Worm (Caenorhabditis elegans) whole organism, L2 larva: ENCODE measurements around the gene fbxa-181.

Source experiments
- C34F6.9 ChIP-seq: fragments of 150-350 bp; optimal IDR thresholded peaks from 2 replicates; lab custom pipeline; 2014; ENCODE audit warnings: missing biosample characterization, missing genetic modification characterization
- F13H6.1 ChIP-seq: sonication (generic microtip); optimal IDR thresholded peaks from 2 replicates; lab custom pipeline; 2016; ENCODE audit warnings: missing genetic modification characterization, missing compliant biosample characterization
- R02D3.7 ChIP-seq: fragments of 150-350 bp; optimal IDR thresholded peaks from 2 replicates; lab custom pipeline; 2014; ENCODE audit warnings: missing biosample characterization, missing genetic modification characterization
- Y55F3AM.14 ChIP-seq: fragments of 200-800 bp; sonication (Bioruptor generic); optimal IDR thresholded peaks from 2 replicates; lab custom pipeline; 2018; ENCODE audit warnings: mild to moderate bottlenecking, missing genetic modification characterization, missing compliant biosample characterization
- aly-2 ChIP-seq: fragments of 150-350 bp; optimal IDR thresholded peaks from 2 replicates; lab custom pipeline; 2014; ENCODE audit warnings: missing biosample characterization, missing genetic modification characterization
- ceh-16 ChIP-seq: fragments of 150-350 bp; optimal IDR thresholded peaks from 2 replicates; lab custom pipeline; 2014; ENCODE audit warnings: missing biosample characterization, missing genetic modification characterization
- ceh-82 ChIP-seq: fragments of 150-350 bp; optimal IDR thresholded peaks from 2 replicates; lab custom pipeline; 2014; ENCODE audit warnings: missing biosample characterization, missing genetic modification characterization
- crh-2 ChIP-seq: sonication (generic microtip); optimal IDR thresholded peaks from 2 replicates; lab custom pipeline; 2017; ENCODE audit warnings: missing biosample characterization, missing genetic modification characterization
- dmd-4 ChIP-seq: sonication (generic microtip); optimal IDR thresholded peaks from 2 replicates; lab custom pipeline; 2017; ENCODE audit warnings: missing biosample characterization, missing genetic modification characterization
- egl-27 ChIP-seq: sonication (generic microtip); optimal IDR thresholded peaks from 3 replicates; lab custom pipeline; 2017; ENCODE audit warnings: missing biosample characterization, missing genetic modification reagents, missing genetic modification characterization
- elt-1 ChIP-seq: fragments of 150-350 bp; optimal IDR thresholded peaks from 2 replicates; lab custom pipeline; 2014; ENCODE audit warnings: missing biosample characterization, missing genetic modification characterization
- fos-1 ChIP-seq: fragments of 150-350 bp; optimal IDR thresholded peaks from 2 replicates; lab custom pipeline; 2014; ENCODE audit warnings: missing biosample characterization, missing genetic modification characterization
- gmeb-1 ChIP-seq: fragments of 150-350 bp; optimal IDR thresholded peaks from 2 replicates; lab custom pipeline; 2014; ENCODE audit warnings: missing biosample characterization, missing genetic modification characterization
- lin-13 ChIP-seq: fragments of 150-350 bp; optimal IDR thresholded peaks from 2 replicates; lab custom pipeline; 2014; ENCODE audit warnings: missing biosample characterization, missing genetic modification reagents, missing genetic modification characterization
- mab-5 ChIP-seq: fragments of 150-350 bp; optimal IDR thresholded peaks from 2 replicates; lab custom pipeline; 2014; ENCODE audit warnings: missing biosample characterization, missing genetic modification characterization
- mbf-1 ChIP-seq: sonication (generic microtip); optimal IDR thresholded peaks from 2 replicates; lab custom pipeline; 2017; ENCODE audit warnings: missing biosample characterization, missing genetic modification characterization
- mdl-1 ChIP-seq, 2 experiments: fragments of 150-350 bp in 1 of 2; sonication (generic microtip) in 1 of 2; optimal IDR thresholded peaks; 2 replicates each; lab custom pipeline; 2017; ENCODE audit warnings: missing biosample characterization in 2 of 2, missing genetic modification characterization in 2 of 2
- nhr-10 ChIP-seq: sonication (generic microtip); optimal IDR thresholded peaks from 2 replicates; lab custom pipeline; 2017; ENCODE audit warnings: missing biosample characterization, missing genetic modification characterization
- nhr-11 ChIP-seq: fragments of 150-350 bp; optimal IDR thresholded peaks from 2 replicates; lab custom pipeline; 2014; ENCODE audit warnings: missing biosample characterization, missing genetic modification characterization
- nhr-129 ChIP-seq: fragments of 150-350 bp; optimal IDR thresholded peaks from 2 replicates; lab custom pipeline; 2014; ENCODE audit warnings: missing biosample characterization, missing genetic modification characterization
- nhr-21 ChIP-seq: fragments of 150-350 bp; optimal IDR thresholded peaks from 2 replicates; lab custom pipeline; 2014; ENCODE audit warnings: missing biosample characterization, missing genetic modification characterization
- nhr-23 ChIP-seq: fragments of 150-350 bp; optimal IDR thresholded peaks from 2 replicates; lab custom pipeline; 2014; ENCODE audit warnings: missing biosample characterization, missing genetic modification reagents, missing genetic modification characterization
- nhr-237 ChIP-seq: fragments of 150-350 bp; optimal IDR thresholded peaks from 2 replicates; lab custom pipeline; 2014; ENCODE audit warnings: missing biosample characterization, missing genetic modification characterization
- nhr-25 ChIP-seq: fragments of 150-350 bp; sonication (generic microtip); optimal IDR thresholded peaks from 3 replicates; lab custom pipeline; 2014; ENCODE audit warnings: missing biosample characterization, missing genetic modification characterization
- nhr-6 ChIP-seq: fragments of 150-350 bp; optimal IDR thresholded peaks from 2 replicates; lab custom pipeline; 2014; ENCODE audit warnings: missing biosample characterization, missing genetic modification characterization
- peb-1 ChIP-seq: fragments of 150-350 bp; optimal IDR thresholded peaks from 2 replicates; lab custom pipeline; 2014; ENCODE audit warnings: missing biosample characterization, missing genetic modification characterization
- skn-1 ChIP-seq: sonication (generic microtip); optimal IDR thresholded peaks from 2 replicates; lab custom pipeline; 2017; ENCODE audit warnings: missing biosample characterization, missing genetic modification characterization
- sma-3 ChIP-seq: sonication (generic microtip); optimal IDR thresholded peaks from 2 replicates; lab custom pipeline; 2016; ENCODE audit warnings: missing genetic modification reagents, missing genetic modification characterization, missing compliant biosample characterization
- sma-9 ChIP-seq, 2 experiments: fragments of 150-350 bp in 1 of 2; sonication (generic microtip) in 1 of 2; optimal IDR thresholded peaks; 2 replicates each; lab custom pipeline; 2014 to 2016; ENCODE audit warnings: missing genetic modification characterization in 2 of 2, mild to moderate bottlenecking in 1 of 2, missing biosample characterization in 1 of 2, missing compliant biosample characterization in 1 of 2, missing genetic modification reagents in 1 of 2, moderate library complexity in 1 of 2
- unc-55 ChIP-seq: fragments of 150-350 bp; sonication (generic microtip); optimal IDR thresholded peaks from 3 replicates; lab custom pipeline; 2014; ENCODE audit warnings: missing biosample characterization, missing genetic modification reagents, missing genetic modification characterization
- zag-1 ChIP-seq: fragments of 150-350 bp; optimal IDR thresholded peaks from 2 replicates; lab custom pipeline; 2014; ENCODE audit warnings: missing biosample characterization, missing genetic modification characterization
- ztf-11 ChIP-seq: sonication (generic microtip); optimal IDR thresholded peaks from 2 replicates; lab custom pipeline; 2017; ENCODE audit warnings: missing biosample characterization, missing genetic modification characterization
- ztf-4 ChIP-seq: fragments of 150-350 bp; optimal IDR thresholded peaks from 2 replicates; lab custom pipeline; 2014; ENCODE audit warnings: missing biosample characterization, missing genetic modification characterization

The fbxa-181 gene

ce11 chrV:13738374-13738773 lies 12.7 kb downstream of the fbxa-181 start, which contains the start of gene irg-5:
irg-5 (minus strand) TSS chrV:13738474.
- TF ChIP-seq nhr-129 (no peak), mbf-1 (no peak), aly-2 (tag; lab: Kevin White, UChicago) (no peak), gmeb-1 (tag; lab: Kevin White, UChicago) (no peak), unc-55 (GFP tag; lab: Kevin White, UChicago) (no peak), lin-13 (GFP tag; lab: Kevin White, UChicago) (no peak), F13H6.1 (tag; lab: Kevin White, UChicago) (no peak), nhr-23 (tag; lab: Kevin White, UChicago) (no peak), nhr-10 (no peak), sma-3 (GFP tag; lab: Kevin White, UChicago) (no peak)
- TF ChIP-seq, all 48 proteins: peak for 0

- TF ChIP-seq unc-55 (GFP tag; lab: Kevin White, UChicago): no peak
- TF ChIP-seq fos-1 (tag; lab: Kevin White, UChicago): peak; percentile 51
- peak; percentile 40 for TF ChIP-seq sma-9 (GFP tag; optimal IDR thresholded peaks at IDR 0.05; lab: Kevin White, UChicago)
- TF ChIP-seq sma-9 (tag; optimal IDR thresholded peaks at IDR 0.05; lab: Kevin White, UChicago): no peak
- no peak for TF ChIP-seq nhr-237 (tag; lab: Kevin White, UChicago)
Measured at ce11 chrV:13739901-13740300, 14.2 kb downstream of the fbxa-181 start.

- TF ChIP-seq nhr-10: no peak
- TF ChIP-seq skn-1: peak; percentile 46
- no peak for TF ChIP-seq unc-55 (GFP tag; lab: Kevin White, UChicago)
- peak; percentile 3 for TF ChIP-seq F13H6.1 (tag; lab: Kevin White, UChicago)
- TF ChIP-seq mbf-1: no peak
- TF ChIP-seq crh-2 (tag; lab: Kevin White, UChicago): peak; percentile 20
- TF ChIP-seq nhr-21 (tag; lab: Kevin White, UChicago): no peak
- TF ChIP-seq nhr-25 (tag; lab: Kevin White, UChicago): no peak
- no peak for TF ChIP-seq C34F6.9 (tag; lab: Kevin White, UChicago)
- no peak for TF ChIP-seq egl-27 (tag; lab: Kevin White, UChicago)
- TF ChIP-seq R02D3.7 (tag; lab: Kevin White, UChicago): no peak
- TF ChIP-seq dmd-4 (tag; lab: Kevin White, UChicago): no peak
- TF ChIP-seq fos-1 (tag; lab: Kevin White, UChicago): peak; percentile 98
- TF ChIP-seq elt-1 (tag; lab: Kevin White, UChicago): no peak
- TF ChIP-seq nhr-23 (tag; lab: Kevin White, UChicago): no peak
- TF ChIP-seq ceh-82 (tag; lab: Kevin White, UChicago): no peak
- TF ChIP-seq ztf-11 (tag; lab: Kevin White, UChicago): no peak
- TF ChIP-seq ztf-4 (tag; lab: Kevin White, UChicago): no peak
- no peak for TF ChIP-seq nhr-6 (tag; lab: Kevin White, UChicago)
- no peak for TF ChIP-seq nhr-11 (tag; lab: Kevin White, UChicago)
- no peak for TF ChIP-seq mab-5 (tag; lab: Kevin White, UChicago)
- TF ChIP-seq mdl-1 (tag; optimal IDR thresholded peaks at IDR 0.05; lab: Kevin White, UChicago): no peak
- no peak for TF ChIP-seq Y55F3AM.14
- TF ChIP-seq gmeb-1 (tag; lab: Kevin White, UChicago): peak; percentile 40
- TF ChIP-seq sma-9 (GFP tag; optimal IDR thresholded peaks at IDR 0.05; lab: Kevin White, UChicago): peak; percentile 22
- TF ChIP-seq sma-9 (tag; optimal IDR thresholded peaks at IDR 0.05; lab: Kevin White, UChicago): no peak
Measured at ce11 chrV:13744901-13745300, 19.2 kb downstream of the fbxa-181 start, which contains the start of gene F35E12.9. F35E12.9 (minus strand) TSS chrV:13745127.

- no peak for TF ChIP-seq nhr-23 (tag; lab: Kevin White, UChicago)
- TF ChIP-seq, all 48 proteins: peak for 0
Measured at ce11 chrV:13748658-13749057, 23.0 kb downstream of the fbxa-181 start, which contains the start of gene F35E12.10. F35E12.10 (minus strand) TSS chrV:13748758.

- no peak for TF ChIP-seq peb-1 (tag; lab: Kevin White, UChicago)
- peak; percentile 63 for TF ChIP-seq fos-1 (tag; lab: Kevin White, UChicago)
- peak; percentile 37 for TF ChIP-seq sma-9 (GFP tag; optimal IDR thresholded peaks at IDR 0.05; lab: Kevin White, UChicago)
- no peak for TF ChIP-seq sma-9 (tag; optimal IDR thresholded peaks at IDR 0.05; lab: Kevin White, UChicago)
- TF ChIP-seq ceh-16 (tag; lab: Kevin White, UChicago): no peak
- TF ChIP-seq aly-2 (tag; lab: Kevin White, UChicago): no peak
- TF ChIP-seq mbf-1: no peak
- TF ChIP-seq egl-27 (tag; lab: Kevin White, UChicago): no peak
- TF ChIP-seq nhr-6 (tag; lab: Kevin White, UChicago): no peak
- no peak for TF ChIP-seq lin-13 (GFP tag; lab: Kevin White, UChicago)
- TF ChIP-seq Y55F3AM.14: no peak
- no peak for TF ChIP-seq skn-1
- TF ChIP-seq mab-5 (tag; lab: Kevin White, UChicago): no peak
- TF ChIP-seq mdl-1 (tag; optimal IDR thresholded peaks at IDR 0.05; lab: Kevin White, UChicago): no peak
- no peak for TF ChIP-seq ztf-11 (tag; lab: Kevin White, UChicago)
- no peak for TF ChIP-seq R02D3.7 (tag; lab: Kevin White, UChicago)
- TF ChIP-seq C34F6.9 (tag; lab: Kevin White, UChicago): no peak
- TF ChIP-seq zag-1 (tag; lab: Kevin White, UChicago): no peak
Measured at ce11 chrV:13751811-13752210, 26.1 kb downstream of the fbxa-181 start, which contains the start of gene cld-9. cld-9 (minus strand) TSS chrV:13751891.
